Worm (Caenorhabditis elegans): ENCODE data around the gene acr-15.
"Not testable (repeated sequence)": the region's sequence is repeated elsewhere in the genome, so short reads cannot be mapped to it uniquely, and the experiment has no call there.

Gene acr-15

DNA sequence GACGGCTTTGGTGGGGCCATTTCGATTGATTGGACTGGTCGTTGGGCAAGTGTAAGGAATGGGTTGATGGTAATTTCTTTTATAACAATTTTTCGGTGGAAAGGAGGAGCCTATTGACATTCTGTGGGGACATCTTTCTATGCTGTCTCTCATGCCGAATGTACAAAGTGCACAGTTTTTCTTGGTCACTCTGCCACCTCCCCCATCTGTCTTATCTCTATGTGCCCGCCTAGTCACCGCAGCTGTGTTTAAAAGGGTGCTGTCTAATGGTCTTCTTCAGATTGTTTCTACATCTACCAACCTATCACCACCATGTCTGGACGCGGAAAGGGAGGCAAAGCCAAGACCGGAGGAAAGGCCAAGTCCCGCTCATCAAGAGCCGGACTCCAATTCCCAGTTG lies 19.4 kb upstream of the acr-15 start, which contains the start of the genes his-8 and his-7:
Gene his-8, minus strand, starts transcription at position 20 of the 400 bp plus-strand sequence.
Gene his-7, plus strand, starts transcription at position 313 of the 400 bp plus-strand sequence.
- not testable (repeated sequence) for TF ChIP-seq nhr-23, crh-2, aly-2 (tag; optimal IDR thresholded peaks at IDR 0.05)

DNA sequence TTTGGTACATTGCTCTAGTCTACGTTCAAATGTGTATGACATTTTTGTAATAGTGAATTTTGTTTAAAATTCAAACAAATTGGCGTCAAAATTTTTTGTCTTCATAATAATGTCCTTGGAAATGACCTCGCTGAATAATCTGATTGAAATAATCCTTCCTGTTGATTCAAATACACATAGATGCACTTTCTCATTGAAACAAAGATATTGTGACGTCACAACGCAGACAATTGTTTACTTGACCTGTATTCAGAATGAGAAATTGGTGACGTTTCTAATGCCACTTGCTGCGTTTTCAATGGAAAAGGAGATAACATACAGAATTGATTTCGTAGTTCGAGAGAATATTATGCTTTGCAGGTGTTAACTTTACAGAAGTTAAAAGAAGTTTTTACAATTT lies 18.6 kb upstream of the acr-15 start:
- TF ChIP-seq skn-1 (tag; optimal IDR thresholded peaks at IDR 0.05) (no peak), nhr-23 (tag; optimal IDR thresholded peaks at IDR 0.05) (no peak), nhr-21 (tag; optimal IDR thresholded peaks at IDR 0.05) (no peak), egl-27 (tag; optimal IDR thresholded peaks at IDR 0.05) (no peak), elt-3 (tag; optimal IDR thresholded peaks at IDR 0.05) (no peak), ztf-11 (tag; optimal IDR thresholded peaks at IDR 0.05) (no peak), mdl-1 (tag; optimal IDR thresholded peaks at IDR 0.05) (no peak), nhr-77 (tag; optimal IDR thresholded peaks at IDR 0.05) (no peak), zag-1 (tag; optimal IDR thresholded peaks at IDR 0.05) (no peak), R02D3.7 (tag; optimal IDR thresholded peaks at IDR 0.05) (no peak), lin-13 (GFP tag; optimal IDR thresholded peaks at IDR 0.05) (no peak), unc-39 (tag; optimal IDR thresholded peaks at IDR 0.05) (no peak), sem-4 (tag; optimal IDR thresholded peaks at IDR 0.05) (no peak), lin-39 (tag; optimal IDR thresholded peaks at IDR 0.05) (no peak)

DNA sequence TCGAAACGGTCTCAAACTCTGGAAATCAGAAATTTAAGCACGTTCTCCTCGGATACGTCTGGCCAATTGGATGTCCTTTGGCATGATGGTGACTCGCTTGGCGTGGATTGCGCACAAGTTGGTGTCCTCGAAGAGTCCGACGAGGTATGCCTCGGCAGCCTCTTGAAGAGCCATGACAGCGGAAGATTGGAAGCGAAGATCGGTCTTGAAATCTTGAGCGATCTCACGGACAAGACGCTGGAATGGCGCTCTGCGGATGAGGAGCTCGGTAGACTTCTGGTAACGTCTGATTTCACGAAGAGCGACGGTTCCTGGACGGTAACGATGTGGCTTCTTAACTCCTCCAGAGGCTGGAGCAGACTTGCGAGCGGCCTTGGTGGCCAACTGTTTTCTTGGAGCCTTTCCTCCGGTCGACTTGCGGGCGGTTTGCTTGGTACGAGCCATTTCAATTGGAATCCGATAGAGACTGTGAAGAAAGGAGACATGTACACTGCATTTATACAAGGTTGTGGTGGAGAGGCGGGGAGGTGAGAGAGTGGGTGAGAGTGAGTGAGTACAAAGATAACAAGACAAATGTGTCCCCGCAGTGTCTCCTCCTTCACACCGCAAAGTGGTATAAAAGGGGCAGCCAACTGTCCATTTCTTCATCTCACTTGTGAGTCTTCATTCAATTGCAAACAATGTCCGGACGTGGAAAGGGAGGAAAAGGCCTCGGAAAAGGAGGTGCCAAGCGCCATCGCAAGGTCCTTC lies 17.8 kb upstream of the acr-15 start, which contains the start of the genes his-6 and his-5:
Gene his-6, minus strand, starts transcription at position 444 of the 750 bp plus-strand sequence.
Gene his-5, plus strand, starts transcription at position 681 of the 750 bp plus-strand sequence.
- peak; percentile 4 for TF ChIP-seq F13H6.1 (tag; optimal IDR thresholded peaks at IDR 0.05)
- TF ChIP-seq sma-9 (GFP tag; optimal IDR thresholded peaks at IDR 0.05), result peak; percentile 26
- TF ChIP-seq sma-9 (tag; optimal IDR thresholded peaks at IDR 0.05), result not testable (repeated sequence)
- TF ChIP-seq ceh-16 (tag; optimal IDR thresholded peaks at IDR 0.05), result peak; percentile 40

DNA sequence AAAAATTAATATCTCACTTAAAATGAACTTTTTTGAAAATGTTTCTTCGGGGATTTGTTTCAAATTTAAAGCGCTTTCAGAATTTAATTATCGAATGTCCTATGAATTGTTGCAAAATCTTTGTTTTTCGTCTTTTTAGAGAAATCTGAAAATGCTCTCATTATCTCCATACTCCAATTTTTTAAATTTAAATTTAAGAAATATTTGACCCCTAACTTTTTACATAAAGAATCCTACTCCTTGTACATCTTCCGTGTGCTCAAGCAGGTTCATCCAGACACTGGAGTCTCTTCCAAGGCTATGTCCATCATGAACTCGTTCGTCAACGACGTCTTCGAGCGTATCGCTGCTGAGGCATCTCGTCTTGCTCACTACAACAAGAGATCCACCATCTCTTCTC lies 16.3 kb upstream of the acr-15 start, which contains the start of gene his-39:
Gene his-39, plus strand, starts transcription at position 301 of the 400 bp plus-strand sequence.
- TF ChIP-seq skn-1 (tag; optimal IDR thresholded peaks at IDR 0.05) (no peak), alr-1 (tag; optimal IDR thresholded peaks at IDR 0.05) (no peak), sem-4 (tag; optimal IDR thresholded peaks at IDR 0.05) (no peak), egl-27 (tag; optimal IDR thresholded peaks at IDR 0.05) (no peak)

DNA sequence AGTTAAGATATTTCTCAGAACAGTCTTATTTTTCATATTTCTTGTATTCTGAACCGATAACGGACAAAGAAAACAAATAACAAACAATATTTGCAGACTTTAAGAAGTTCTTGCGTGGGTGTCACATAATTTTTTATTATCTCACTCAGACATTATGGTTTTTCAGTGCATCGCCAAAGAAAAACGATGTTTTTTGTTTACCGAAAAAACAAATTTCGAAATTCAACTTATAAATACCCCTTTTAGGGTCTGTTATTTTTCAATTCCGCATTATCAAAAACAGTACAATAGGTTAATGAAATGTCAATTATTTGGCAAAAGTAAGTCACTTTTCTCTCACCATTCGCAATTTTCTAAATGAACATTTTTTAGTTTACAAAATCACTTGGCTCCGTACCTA lies 15.5 kb upstream of the acr-15 start, which contains the start of gene otpl-4:
Gene otpl-4, plus strand, starts transcription at position 301 of the 400 bp plus-strand sequence.
- no peak for TF ChIP-seq ceh-82 (tag; optimal IDR thresholded peaks at IDR 0.05)
- no peak for TF ChIP-seq ztf-1 (GFP tag; conservative IDR thresholded peaks at IDR 0.05)
- no peak for TF ChIP-seq unc-39 (tag; optimal IDR thresholded peaks at IDR 0.05)
- TF ChIP-seq nhr-237 (tag; optimal IDR thresholded peaks at IDR 0.05), result no peak
- no peak for TF ChIP-seq ZK546.5 (tag; optimal IDR thresholded peaks at IDR 0.05)
- no peak for TF ChIP-seq crh-2 (tag; optimal IDR thresholded peaks at IDR 0.05)
- no peak for TF ChIP-seq mbf-1 (tag; optimal IDR thresholded peaks at IDR 0.05)
- no peak for TF ChIP-seq egl-27 (tag; optimal IDR thresholded peaks at IDR 0.05)
- TF ChIP-seq ztf-4 (tag; optimal IDR thresholded peaks at IDR 0.05), result no peak
- TF ChIP-seq alr-1 (tag; optimal IDR thresholded peaks at IDR 0.05), result no peak
- TF ChIP-seq F13H6.1 (tag; optimal IDR thresholded peaks at IDR 0.05), result no peak
- TF ChIP-seq snpc-4 (tag; optimal IDR thresholded peaks at IDR 0.05), result no peak
- TF ChIP-seq C34F6.9 (tag; optimal IDR thresholded peaks at IDR 0.05), result no peak
- TF ChIP-seq nhr-11 (tag; optimal IDR thresholded peaks at IDR 0.05), result no peak

DNA sequence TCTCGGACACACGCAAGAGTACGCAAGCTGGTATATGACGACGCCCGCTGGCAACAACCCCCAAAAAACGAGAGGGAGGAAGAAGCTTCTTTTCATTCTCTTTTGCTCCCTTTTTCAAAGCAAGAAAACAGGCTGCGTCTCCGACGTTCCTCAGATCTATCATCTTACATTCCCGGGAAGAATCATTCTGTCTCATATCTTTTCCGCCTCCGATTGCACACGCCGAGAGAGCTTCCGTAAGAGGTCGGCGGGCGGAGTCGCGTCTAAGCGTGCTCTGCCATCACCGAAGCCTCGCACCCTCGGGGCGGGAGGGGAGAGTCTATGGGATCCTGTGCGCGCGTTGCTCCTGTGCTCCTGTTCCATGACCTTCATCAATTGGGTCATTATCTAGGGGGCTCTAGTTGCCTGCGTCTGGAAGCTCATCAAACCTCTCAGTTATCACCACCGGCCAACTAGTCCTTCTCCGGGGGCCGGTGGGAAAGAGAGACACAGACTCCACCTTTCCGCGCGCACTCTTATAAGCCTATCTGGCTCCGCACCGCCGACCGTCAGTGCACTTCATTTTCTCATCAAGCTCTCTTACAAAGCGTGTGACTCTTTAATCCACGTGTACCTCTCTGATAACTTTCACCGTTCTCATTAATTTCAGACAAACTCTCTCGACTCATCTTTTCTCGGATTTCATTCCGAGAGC lies 6.8 kb upstream of the acr-15 start, which contains the start of the genes slc-17.8 and asns-1:
Gene slc-17.8, minus strand, starts transcription at position 51 of the 694 bp plus-strand sequence.
Gene asns-1, plus strand, starts transcription at position 644 of the 694 bp plus-strand sequence.
- TF ChIP-seq nhr-237 (tag; optimal IDR thresholded peaks at IDR 0.05), result no peak
- no peak for TF ChIP-seq lin-13 (GFP tag; optimal IDR thresholded peaks at IDR 0.05)
